Fruit fly (Drosophila melanogaster): Measurements from ENCODE around the gene CG7368.

The CG7368 gene

DNA sequence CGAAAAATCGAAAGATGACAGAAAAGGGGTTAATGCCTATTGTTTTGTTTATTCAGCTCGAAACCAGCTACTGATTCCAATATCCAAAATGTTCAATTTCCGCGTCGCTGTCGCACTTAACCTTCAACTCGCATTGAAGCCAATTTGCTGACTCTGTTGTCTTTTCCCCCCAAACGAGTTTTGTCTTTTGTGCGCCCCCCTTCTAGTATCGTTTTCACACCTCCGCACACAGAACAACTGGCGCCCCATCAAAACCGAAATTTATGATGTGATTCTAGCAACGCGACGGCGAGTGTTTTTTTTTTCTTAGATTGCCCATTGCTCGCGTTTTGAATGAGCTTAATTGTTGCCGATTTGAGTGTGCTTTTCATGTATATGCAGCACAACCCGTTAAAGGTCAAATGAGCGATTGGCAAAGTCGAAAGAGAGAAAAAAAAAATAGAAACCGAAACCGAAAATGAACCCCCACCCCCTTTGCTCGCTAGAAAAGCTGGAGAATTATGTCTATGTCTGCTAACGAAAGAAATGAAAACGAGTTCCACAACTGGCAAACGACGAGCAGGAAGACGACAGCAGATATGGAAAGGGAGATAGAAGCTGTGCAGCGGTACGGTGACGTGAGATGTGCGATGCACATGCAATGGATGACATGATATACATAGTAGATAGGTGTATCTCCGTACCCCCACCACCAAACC lies 46.5 kb upstream of the CG7368 start (continued):
- no peak for TF ChIP-seq CG33557 (GFP tag; optimal IDR thresholded peaks at IDR 0.05)
- no peak for TF ChIP-seq nom (GFP tag; optimal IDR thresholded peaks at IDR 0.05)
- no peak for TF ChIP-seq PHDP (tag; optimal IDR thresholded peaks at IDR 0.05)
- no peak for TF ChIP-seq CG17568 (GFP tag; optimal IDR thresholded peaks at IDR 0.05)
- no peak for TF ChIP-seq h (optimal IDR thresholded peaks at IDR 0.05)
- peak; percentile 82 for TF ChIP-seq CG11696 (GFP tag; IDR thresholded peaks at IDR 0.05)
- TF ChIP-seq sd (tag; optimal IDR thresholded peaks at IDR 0.05): peak; percentile 45
- 0 out of 2 replicates have a peak, but pooled peaks have one; percentile 6 for TF ChIP-seq NFAT (GFP tag; IDR thresholded peaks at IDR 0.05)
- TF ChIP-seq CG9817 (tag; optimal IDR thresholded peaks at IDR 0.05): no peak
- no peak for TF ChIP-seq Rx (GFP tag; IDR thresholded peaks at IDR 0.05)
- no peak for TF ChIP-seq CG17186 (GFP tag; optimal IDR thresholded peaks at IDR 0.05)
- peak; percentile 45; the same call in 1 of the 3 replicates for TF ChIP-seq CG11695 (GFP tag; IDR thresholded peaks at IDR 0.05)
- no peak for TF ChIP-seq fd102C (GFP tag; optimal IDR thresholded peaks at IDR 0.05)
- no peak for TF ChIP-seq CG9215 (GFP tag; IDR thresholded peaks at IDR 0.05)
- peak; percentile 57 for TF ChIP-seq lab (GFP tag; optimal IDR thresholded peaks at IDR 0.05)
- TF ChIP-seq CG17802 (tag; optimal IDR thresholded peaks at IDR 0.05): no peak
- TF ChIP-seq CG14441 (GFP tag; IDR thresholded peaks at IDR 0.05): 0 out of 2 replicates have a peak, but pooled peaks have one; percentile 16
- no peak for TF ChIP-seq Sry-β (GFP tag; optimal IDR thresholded peaks at IDR 0.05)
- no peak for TF ChIP-seq yki (optimal IDR thresholded peaks at IDR 0.05)
- no peak for TF ChIP-seq sc (optimal IDR thresholded peaks at IDR 0.05)
- no peak for TF ChIP-seq sc (GFP tag; optimal IDR thresholded peaks at IDR 0.05)
- no peak for TF ChIP-seq CG14667 (GFP tag; IDR thresholded peaks at IDR 0.05)
- no peak for TF ChIP-seq CTCF (GFP tag; optimal IDR thresholded peaks at IDR 0.05)
- TF ChIP-seq jumu (GFP tag; optimal IDR thresholded peaks at IDR 0.05): no peak
- TF ChIP-seq CG4617 (GFP tag; optimal IDR thresholded peaks at IDR 0.05; ENCODE audit: borderline replicate concordance): no peak
- no peak for TF ChIP-seq CoRest (tag; optimal IDR thresholded peaks at IDR 0.05)
- TF ChIP-seq CG3847 (GFP tag; IDR thresholded peaks at IDR 0.05): peak; percentile 17; the same call in 1 of the 2 replicates
- no peak for TF ChIP-seq CG2875 (GFP tag; optimal IDR thresholded peaks at IDR 0.05)
- TF ChIP-seq Spps (tag; optimal IDR thresholded peaks at IDR 0.05): no peak
- TF ChIP-seq CG31441 (GFP tag; IDR thresholded peaks at IDR 0.05): no peak
- TF ChIP-seq danr (GFP tag; IDR thresholded peaks at IDR 0.05): no peak
- no peak for TF ChIP-seq chn (GFP tag; optimal IDR thresholded peaks at IDR 0.05)
- TF ChIP-seq Atf3 (GFP tag; optimal IDR thresholded peaks at IDR 0.05): no peak
- TF ChIP-seq CG9932 (GFP tag; IDR thresholded peaks at IDR 0.05): peak; percentile 29; the same call in 1 of the 2 replicates
- no peak for TF ChIP-seq Xbp1 (GFP tag; optimal IDR thresholded peaks at IDR 0.05)
- TF ChIP-seq odd (GFP tag; optimal IDR thresholded peaks at IDR 0.05): no peak
- TF ChIP-seq croc (GFP tag; conservative IDR thresholded peaks at IDR 0.05): no peak
- peak; percentile 23 for TF ChIP-seq her (GFP tag; optimal IDR thresholded peaks at IDR 0.05)
- no peak for TF ChIP-seq jigr1 (GFP tag; IDR thresholded peaks at IDR 0.05)
- no peak for TF ChIP-seq dmrt11E (tag; optimal IDR thresholded peaks at IDR 0.05)
- TF ChIP-seq Trl (optimal IDR thresholded peaks at IDR 0.05): no peak
- no peak for TF ChIP-seq Trl (GFP tag; optimal IDR thresholded peaks at IDR 0.05)
- TF ChIP-seq CG42726 (GFP tag; IDR thresholded peaks at IDR 0.05; ENCODE audit: partially characterized antibody): no peak
- peak; percentile 12; the same call in 1 of the 3 replicates for TF ChIP-seq dysf (GFP tag; IDR thresholded peaks at IDR 0.05)
- TF ChIP-seq cwo (GFP tag; optimal IDR thresholded peaks at IDR 0.05): no peak
- peak; percentile 89 for TF ChIP-seq Med (GFP tag)
- no peak for TF ChIP-seq CG5180 (GFP tag; optimal IDR thresholded peaks at IDR 0.05)
- TF ChIP-seq CG12219 (GFP tag; optimal IDR thresholded peaks at IDR 0.05): no peak
- TF ChIP-seq pho (GFP tag; optimal IDR thresholded peaks at IDR 0.05): no peak
- no peak for TF ChIP-seq Nf-YC (tag; optimal IDR thresholded peaks at IDR 0.05)
- TF ChIP-seq CG10431 (GFP tag; optimal IDR thresholded peaks at IDR 0.05): peak; percentile 7

Measured in whole organism, embryonic.